Worm (Caenorhabditis elegans): Measurements from ENCODE around the gene pqn-53.

DNA sequence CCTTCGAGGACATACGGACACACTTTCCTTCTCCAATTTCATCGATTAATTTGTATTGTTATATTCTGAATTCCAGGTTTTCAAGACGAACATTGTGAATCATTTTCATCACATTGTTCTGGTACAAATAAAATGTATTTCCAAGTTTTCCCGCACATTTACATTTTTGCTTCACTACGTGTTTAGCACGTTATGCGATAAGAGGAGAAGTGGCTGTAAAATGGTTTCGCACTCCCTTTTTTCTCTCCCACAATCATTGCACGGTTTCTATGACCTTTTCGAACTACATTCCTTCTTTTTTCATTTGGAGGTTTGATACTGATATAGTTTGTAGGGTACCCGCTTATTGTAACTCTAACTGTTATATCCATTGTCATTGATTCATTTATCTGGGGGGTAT is 48.5 kb upstream of the pqn-53 start:
- TF ChIP-seq klf-2 (GFP tag; conservative IDR thresholded peaks at IDR 0.05) (no peak), ztf-29 (GFP tag; IDR thresholded peaks at IDR 0.05) (no peak), tab-1 (GFP tag; IDR thresholded peaks at IDR 0.05) (no peak), med-1 (GFP tag; optimal IDR thresholded peaks at IDR 0.05; ENCODE audit: insufficient read depth) (no peak), T22C8.4 (GFP tag; IDR thresholded peaks at IDR 0.05) (no peak), flt-1 (GFP tag; IDR thresholded peaks at IDR 0.05) (no peak), ref-1 (GFP tag; conservative IDR thresholded peaks at IDR 0.05) (no peak)
